Worm (Caenorhabditis elegans) whole organism, early embryonic: ENCODE data around the gene ZK354.8.

Experiments used
- B0310.2 ChIP-seq: sonication (generic microtip); optimal IDR thresholded peaks from 2 replicates; lab custom pipeline; 2016; ENCODE audit warnings: mild to moderate bottlenecking, missing genetic modification characterization, missing compliant biosample characterization
- F13C5.2 ChIP-seq: sonication (generic microtip); optimal IDR thresholded peaks from 2 replicates; lab custom pipeline; 2017; ENCODE audit warnings: mild to moderate bottlenecking, missing genetic modification characterization, inconsistent platforms, missing compliant biosample characterization
- aly-1 ChIP-seq: sonication (generic microtip); optimal IDR thresholded peaks from 2 replicates; lab custom pipeline; 2016; ENCODE audit warnings: missing genetic modification characterization, missing compliant biosample characterization
- ama-1 ChIP-seq: fragments of 150-350 bp; optimal IDR thresholded peaks from 2 replicates; lab custom pipeline; 2014
- ceh-36 ChIP-seq: sonication (generic microtip); optimal IDR thresholded peaks from 2 replicates; lab custom pipeline; 2016; ENCODE audit warnings: missing genetic modification characterization, inconsistent platforms, missing compliant biosample characterization
- ets-7 ChIP-seq: sonication (generic microtip); optimal IDR thresholded peaks from 2 replicates; lab custom pipeline; 2016; ENCODE audit warnings: missing genotype, missing genetic modification characterization, missing compliant biosample characterization
- flt-1 ChIP-seq: fragments of 200-800 bp; sonication (Bioruptor generic); IDR thresholded peaks from 2 replicates; pipeline ENCODE4 v1.3.6; 2022; ENCODE audit warnings: missing genetic modification characterization, missing compliant biosample characterization
- hmg-4 ChIP-seq: fragments of 200-800 bp; sonication (Bioruptor generic); optimal IDR thresholded peaks from 2 replicates; lab custom pipeline; 2018; ENCODE audit warnings: mild to moderate bottlenecking, missing genetic modification characterization, missing compliant biosample characterization
- hnd-1 ChIP-seq: sonication (generic microtip); optimal IDR thresholded peaks from 2 replicates; lab custom pipeline; 2016; ENCODE audit warnings: missing genetic modification characterization, missing compliant biosample characterization
- pes-1 ChIP-seq: fragments of 200-800 bp; sonication (Bioruptor generic); IDR thresholded peaks from 2 replicates; pipeline ENCODE4 v1.3.6; 2022; ENCODE audit warnings: missing genetic modification reagents, missing genetic modification characterization, missing compliant biosample characterization
- sea-1 ChIP-seq: fragments of 200-800 bp; sonication (Bioruptor generic); conservative IDR thresholded peaks from 2 replicates; pipeline ENCODE4 v1.3.6; 2022; ENCODE audit warnings: missing genetic modification characterization, missing compliant biosample characterization
- tbx-37 ChIP-seq: fragments of 200-800 bp; sonication (Bioruptor generic); conservative IDR thresholded peaks from 2 replicates; pipeline ENCODE4 v1.3.6; 2022; ENCODE audit warnings: missing genetic modification reagents, missing genetic modification characterization, missing compliant biosample characterization

ce11 chrIV:5334518-5334917, 28.6 kb upstream of the ZK354.8 start:
- TF ChIP-seq hmg-4 (GFP tag; lab: Kevin White, UChicago) (no peak), sea-1 (GFP tag; lab: Robert Waterston, UW) (no peak), ama-1 (lab: Kevin White, UChicago) (no peak), flt-1 (GFP tag; lab: Robert Waterston, UW) (0 out of 2 replicates have a peak, but pooled peaks have one; percentile 66), B0310.2 (tag; lab: Kevin White, UChicago) (peak; percentile 6), hnd-1 (peak; percentile 57), tbx-37 (GFP tag; lab: Robert Waterston, UW) (peak; percentile 57; the same call in 1 of the 2 replicates), F13C5.2 (tag; lab: Kevin White, UChicago) (peak; percentile 65), ets-7 (tag; lab: Kevin White, UChicago) (peak; percentile 19), ceh-36 (tag; lab: Kevin White, UChicago) (no peak), pes-1 (GFP tag; lab: Robert Waterston, UW) (peak; percentile 85; the same call in 1 of the 2 replicates), aly-1 (no peak)
